Fruit fly (Drosophila melanogaster) S2 (cell line): ENCODE data around the gene fng.

Experiments used
- CG8478 ChIP-seq: fragments of >200 bp; optimal IDR thresholded peaks from 2 replicates; lab custom pipeline; 2018
- CTCF ChIP-seq, 2 experiments: fragments of >200 bp; optimal IDR thresholded peaks; 2 replicates each; lab custom pipeline; 2018

- TF ChIP-seq CG8478 (lab: Kevin White, UChicago) (no peak), CTCF (optimal IDR thresholded peaks at IDR 0.05; lab: Kevin White, UChicago) (no peak)
These were observed 2.4 kb downstream of the fng start for dm6 chr3L:20946944-20947343.
